Worm (Caenorhabditis elegans): ENCODE results near the gene ant-1.3.
"Not testable (repeated sequence)": the region's sequence is repeated elsewhere in the genome, so short reads cannot be mapped to it uniquely, and the experiment has no call there.

Gene ant-1.3

DNA sequence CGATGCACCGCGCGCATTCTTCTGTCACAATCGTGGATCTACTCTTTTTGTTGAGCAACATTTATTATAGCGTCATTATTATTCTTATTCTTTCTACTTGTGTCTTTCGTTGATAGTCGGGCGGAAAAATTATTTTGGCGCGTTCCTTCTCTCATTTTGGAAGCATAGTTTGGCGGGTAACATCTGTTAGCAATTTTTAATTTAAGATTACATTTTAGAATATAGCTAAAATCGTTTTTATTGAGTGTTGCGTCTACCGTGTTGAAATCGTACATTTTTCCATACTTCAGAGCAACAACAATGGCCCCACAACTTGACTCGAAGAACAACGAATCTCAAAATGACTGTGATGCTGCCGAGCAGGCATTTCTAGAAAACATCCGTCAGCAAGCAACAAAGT is 18.5 kb downstream of the ant-1.3 start, which contains the start of gene sdz-36:
Gene sdz-36 (plus strand): TSS at position 301 of the 400 bp plus-strand sequence.
- TF ChIP-seq unc-42 (tag; optimal IDR thresholded peaks at IDR 0.05) (no peak), ceh-22 (tag; optimal IDR thresholded peaks at IDR 0.05) (no peak), ceh-2 (tag; optimal IDR thresholded peaks at IDR 0.05) (no peak), hlh-15 (tag; optimal IDR thresholded peaks at IDR 0.05) (no peak), F13H6.1 (tag; optimal IDR thresholded peaks at IDR 0.05) (no peak), pqm-1 (tag; optimal IDR thresholded peaks at IDR 0.05) (no peak), pros-1 (tag; optimal IDR thresholded peaks at IDR 0.05) (no peak), ttx-3 (tag; optimal IDR thresholded peaks at IDR 0.05) (no peak), eyg-1 (tag; optimal IDR thresholded peaks at IDR 0.05) (no peak), odd-2 (tag; optimal IDR thresholded peaks at IDR 0.05) (no peak), ceh-24 (tag; optimal IDR thresholded peaks at IDR 0.05) (no peak), K09A11.1 (tag; optimal IDR thresholded peaks at IDR 0.05; ENCODE audit: insufficient read depth) (no peak), sox-2 (GFP tag; IDR thresholded peaks at IDR 0.05) (no peak)

DNA sequence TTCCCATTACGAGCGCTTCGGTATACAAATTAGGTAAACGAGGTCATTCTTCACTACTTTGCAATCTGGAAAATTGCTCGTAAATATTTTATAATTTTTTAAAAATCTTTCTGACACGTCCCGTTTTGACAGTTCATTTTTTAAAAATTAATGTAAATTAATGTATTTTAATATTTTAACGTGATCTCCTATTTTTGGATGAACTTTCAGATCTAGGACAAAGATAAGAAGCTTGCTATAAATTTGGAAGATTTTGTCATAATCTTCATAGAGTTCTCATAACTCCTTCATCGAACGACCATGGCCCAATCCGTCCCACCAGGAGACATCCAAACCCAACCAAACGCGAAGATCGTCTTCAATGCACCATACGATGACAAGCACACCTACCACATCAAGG is 20.4 kb downstream of the ant-1.3 start, which contains the start of gene msp-76:
Gene msp-76 (plus strand): TSS at position 301 of the 400 bp plus-strand sequence.
- TF ChIP-seq ceh-2, ceh-9, hlh-6 (tag; optimal IDR thresholded peaks at IDR 0.05): not testable (repeated sequence)

DNA sequence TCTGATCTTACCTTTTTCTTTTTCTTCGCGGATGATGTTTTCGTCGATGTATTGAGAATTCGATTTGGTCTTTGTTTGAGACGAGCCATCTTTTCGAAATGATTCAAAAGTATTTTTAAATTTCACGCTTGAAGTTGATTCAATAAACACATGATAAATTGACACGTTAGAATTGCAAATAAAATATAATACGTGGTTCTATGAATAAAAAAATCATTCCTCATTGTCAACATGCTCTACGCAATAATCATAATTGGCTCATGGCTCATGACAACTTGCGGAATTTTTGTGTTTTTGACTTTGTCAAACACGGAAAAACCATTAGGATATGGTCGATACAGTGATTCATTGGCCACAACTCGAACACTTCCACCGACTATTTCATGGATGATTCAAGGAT is 25.7 kb downstream of the ant-1.3 start, which contains the start of the genes htas-1 and ZK1251.3:
Gene htas-1 (minus strand): TSS at position 101 of the 400 bp plus-strand sequence.
Gene ZK1251.3 (plus strand): TSS at position 226 of the 400 bp plus-strand sequence.
- TF ChIP-seq madf-2 (tag; optimal IDR thresholded peaks at IDR 0.05) (no peak), nhr-232 (tag; optimal IDR thresholded peaks at IDR 0.05) (no peak), tbx-2 (tag; optimal IDR thresholded peaks at IDR 0.05) (no peak), dmd-4 (tag; optimal IDR thresholded peaks at IDR 0.05; ENCODE audit: borderline replicate concordance) (no peak), ceh-14 (tag; optimal IDR thresholded peaks at IDR 0.05) (no peak), fax-1 (tag; optimal IDR thresholded peaks at IDR 0.05) (no peak), ceh-34 (tag; optimal IDR thresholded peaks at IDR 0.05) (no peak), zip-5 (tag; optimal IDR thresholded peaks at IDR 0.05) (no peak), pat-9 (tag; optimal IDR thresholded peaks at IDR 0.05) (no peak), unc-3 (GFP tag; conservative IDR thresholded peaks at IDR 0.05) (no peak), unc-3 (tag; optimal IDR thresholded peaks at IDR 0.05) (no peak)

DNA sequence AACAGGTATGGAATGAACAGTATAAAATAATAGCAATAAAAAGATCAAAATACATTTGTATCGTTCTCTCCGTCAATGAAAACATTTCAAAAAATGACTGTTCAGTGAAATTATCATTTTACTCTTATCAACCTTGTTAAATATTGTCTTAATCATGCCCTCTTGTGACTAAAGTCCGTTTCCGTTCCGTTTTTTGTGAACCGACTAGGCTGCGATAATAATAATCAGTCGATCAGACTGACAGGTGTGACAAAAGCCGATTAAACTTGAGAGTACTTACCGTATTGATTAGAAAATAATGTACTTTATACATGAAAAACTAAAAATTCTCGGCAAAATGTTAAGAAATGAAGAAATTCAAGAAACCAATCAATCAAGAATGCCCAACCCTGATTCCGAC is 26.6 kb downstream of the ant-1.3 start, which contains the start of gene ins-7:
Gene ins-7 (minus strand): TSS at position 332 of the 400 bp plus-strand sequence.
- TF ChIP-seq fkh-10 (GFP tag; optimal IDR thresholded peaks at IDR 0.05) (no peak), mec-3 (tag; optimal IDR thresholded peaks at IDR 0.05; ENCODE audit: borderline replicate concordance) (no peak), ceh-2 (tag; optimal IDR thresholded peaks at IDR 0.05) (no peak), F13H6.1 (tag; optimal IDR thresholded peaks at IDR 0.05) (no peak), unc-55 (GFP tag; optimal IDR thresholded peaks at IDR 0.05) (no peak)

DNA sequence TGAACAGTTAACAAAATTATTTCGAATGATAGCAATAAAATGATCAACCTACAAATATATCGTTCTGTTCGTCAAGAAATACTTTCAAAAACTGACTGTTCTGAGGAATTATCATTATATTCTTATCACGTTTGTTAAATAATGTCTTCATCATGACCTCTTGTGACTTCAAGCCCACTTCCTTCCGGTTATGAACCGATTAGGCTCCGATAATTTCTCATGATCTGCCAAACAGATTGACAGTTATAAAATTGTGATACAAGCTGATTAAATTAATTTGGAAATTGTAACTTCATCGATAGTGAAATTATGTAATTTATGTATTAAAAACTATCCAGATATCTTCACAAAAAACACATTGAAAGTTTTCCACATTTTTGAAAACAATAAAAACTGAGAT is 28.3 kb downstream of the ant-1.3 start, which contains the start of gene ins-8:
Gene ins-8 (minus strand): TSS at position 101 of the 400 bp plus-strand sequence.
- TF ChIP-seq syd-9 (tag; optimal IDR thresholded peaks at IDR 0.05) (no peak), fkh-6 (tag; optimal IDR thresholded peaks at IDR 0.05) (no peak), unc-86 (tag; optimal IDR thresholded peaks at IDR 0.05) (no peak), tbx-7 (tag; optimal IDR thresholded peaks at IDR 0.05) (no peak), unc-3 (GFP tag; conservative IDR thresholded peaks at IDR 0.05) (no peak), unc-3 (tag; optimal IDR thresholded peaks at IDR 0.05) (no peak), hlh-15 (tag; optimal IDR thresholded peaks at IDR 0.05) (no peak), K02D7.2 (tag; optimal IDR thresholded peaks at IDR 0.05) (no peak), ttx-3 (tag; optimal IDR thresholded peaks at IDR 0.05) (no peak), hlh-8 (tag; optimal IDR thresholded peaks at IDR 0.05) (no peak), ref-2 (tag; optimal IDR thresholded peaks at IDR 0.05) (no peak), eyg-1 (tag; optimal IDR thresholded peaks at IDR 0.05) (no peak), nfya-1 (tag; optimal IDR thresholded peaks at IDR 0.05) (no peak), mec-3 (tag; optimal IDR thresholded peaks at IDR 0.05; ENCODE audit: borderline replicate concordance) (no peak), unc-42 (tag; optimal IDR thresholded peaks at IDR 0.05) (no peak), elt-2 (tag; optimal IDR thresholded peaks at IDR 0.05) (no peak), ceh-2 (tag; optimal IDR thresholded peaks at IDR 0.05) (no peak)

All from whole organism, late embryonic.